Fruit fly (Drosophila melanogaster) whole organism, adult: ENCODE measurements around the gene CG4653.

Experiments
- CG11617 ChIP-seq: fragments of 200-800 bp; sonication (Bioruptor generic); optimal IDR thresholded peaks from 2 replicates; lab custom pipeline; 2017; ENCODE audit warnings: mild to moderate bottlenecking, missing biosample characterization, missing genetic modification reagents, missing genetic modification characterization
- CG12768 ChIP-seq: fragments of 200-800 bp; sonication (Bioruptor generic); optimal IDR thresholded peaks from 2 replicates; lab custom pipeline; 2017; ENCODE audit warnings: missing biosample characterization, missing genetic modification characterization, mild to moderate bottlenecking, moderate library complexity, missing genetic modification reagents
- CG14711 ChIP-seq: fragments of 200-800 bp; sonication (Bioruptor generic); optimal IDR thresholded peaks from 2 replicates; lab custom pipeline; 2018; ENCODE audit warnings: missing biosample characterization, mild to moderate bottlenecking, missing genetic modification characterization, moderate library complexity
- CG1620 ChIP-seq: fragments of 200-800 bp; sonication (Bioruptor generic); optimal IDR thresholded peaks from 2 replicates; lab custom pipeline; 2016; ENCODE audit warnings: missing biosample characterization, missing genetic modification characterization
- CG33017 ChIP-seq: fragments of 200-800 bp; sonication (Bioruptor generic); optimal IDR thresholded peaks from 2 replicates; lab custom pipeline; 2018; ENCODE audit warnings: missing biosample characterization, mild to moderate bottlenecking, missing genetic modification characterization, moderate library complexity
- CG5204 ChIP-seq: fragments of 200-800 bp; sonication (Bioruptor generic); optimal IDR thresholded peaks from 2 replicates; lab custom pipeline; 2016; ENCODE audit warnings: missing biosample characterization, missing genetic modification characterization
- CG7045 ChIP-seq: fragments of 200-800 bp; sonication (Bioruptor generic); optimal IDR thresholded peaks from 2 replicates; lab custom pipeline; 2017; ENCODE audit warnings: missing biosample characterization, mild to moderate bottlenecking, missing genetic modification characterization
- CG7101 ChIP-seq: fragments of 200-800 bp; sonication (Bioruptor generic); optimal IDR thresholded peaks from 2 replicates; lab custom pipeline; 2018; ENCODE audit warnings: missing biosample characterization, mild to moderate bottlenecking, missing genetic modification characterization, moderate library complexity
- Clk ChIP-seq: fragments of 200-800 bp; sonication (Bioruptor generic); optimal IDR thresholded peaks from 2 replicates; lab custom pipeline; 2017; ENCODE audit warnings: missing biosample characterization, missing genetic modification characterization
- Crg-1 ChIP-seq: fragments of 200-800 bp; sonication (Bioruptor generic); optimal IDR thresholded peaks from 2 replicates; lab custom pipeline; 2016; ENCODE audit warnings: missing biosample characterization, missing genetic modification characterization
- Hr96 ChIP-seq: fragments of 200-800 bp; sonication (Bioruptor generic); optimal IDR thresholded peaks from 2 replicates; lab custom pipeline; 2016; ENCODE audit warnings: missing biosample characterization, missing genetic modification characterization
- Mnt ChIP-seq: fragments of 200-800 bp; sonication (Bioruptor generic); optimal IDR thresholded peaks from 2 replicates; lab custom pipeline; 2016; ENCODE audit warnings: missing biosample characterization, mild to moderate bottlenecking, missing genetic modification characterization
- bab1 ChIP-seq: fragments of 200-800 bp; sonication (Bioruptor generic); optimal IDR thresholded peaks from 3 replicates; lab custom pipeline; 2019; ENCODE audit warnings: missing biosample characterization, mild to moderate bottlenecking, missing genetic modification characterization, moderate library complexity
- cic ChIP-seq: fragments of 200-800 bp; sonication (Bioruptor generic); optimal IDR thresholded peaks from 2 replicates; lab custom pipeline; 2017; ENCODE audit warnings: missing biosample characterization, mild to moderate bottlenecking, missing genetic modification characterization, moderate library complexity
- cnc ChIP-seq, 2 experiments: fragments of >200 bp; optimal IDR thresholded peaks; 2 replicates each; lab custom pipeline; 2017
- kay ChIP-seq: fragments of 200-800 bp; sonication (Bioruptor generic); peaks from one replicate; lab custom pipeline; 2016; ENCODE audit warnings: missing biosample characterization, missing genetic modification characterization, borderline replicate concordance
- ovo ChIP-seq: fragments of 200-800 bp; sonication (Bioruptor generic); optimal IDR thresholded peaks from 2 replicates; lab custom pipeline; 2016; ENCODE audit warnings: missing biosample characterization, missing genetic modification characterization
- pad ChIP-seq: fragments of 200-800 bp; sonication (Bioruptor generic); optimal IDR thresholded peaks from 3 replicates; lab custom pipeline; 2017; ENCODE audit warnings: missing biosample characterization, missing genetic modification characterization, mild to moderate bottlenecking, moderate library complexity, missing genetic modification reagents
- tj ChIP-seq: fragments of 200-800 bp; sonication (Bioruptor generic); optimal IDR thresholded peaks from 3 replicates; lab custom pipeline; 2017; ENCODE audit warnings: missing biosample characterization, mild to moderate bottlenecking, missing genetic modification characterization, moderate library complexity
- toe ChIP-seq: fragments of 200-800 bp; sonication (Bioruptor generic); optimal IDR thresholded peaks from 2 replicates; lab custom pipeline; 2016; ENCODE audit warnings: missing biosample characterization, missing genetic modification characterization

Gene CG4653

DNA sequence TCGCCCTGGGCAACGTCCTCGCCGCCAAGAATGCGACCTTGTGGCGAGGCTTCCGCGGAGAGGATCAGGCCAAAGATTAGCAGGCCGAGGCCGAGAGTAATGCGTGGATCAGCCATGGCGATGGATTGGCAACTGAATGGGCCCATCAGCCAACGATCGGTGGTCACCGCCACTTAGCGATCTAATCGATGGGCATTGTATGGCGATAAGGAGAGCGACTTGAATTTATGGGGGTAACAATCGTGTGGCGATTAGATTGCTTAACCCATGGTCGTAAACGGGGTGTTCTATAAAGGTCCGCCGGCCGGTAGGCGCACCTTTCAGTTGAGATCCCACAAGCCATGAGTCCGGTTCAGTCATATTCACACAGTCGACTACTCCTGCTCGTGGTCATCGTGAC is at the start of gene CG4653, which contains the start of gene CG9673:
Gene CG4653, plus strand, starts transcription at position 335 of the 400 bp plus-strand sequence.
Gene CG9673, minus strand, starts transcription at position 138 of the 400 bp plus-strand sequence.
- TF ChIP-seq CG11617 = no peak
- no peak for TF ChIP-seq Crg-1 (GFP tag; lab: Kevin White, UChicago)
- TF ChIP-seq Hr96 (GFP tag; lab: Kevin White, UChicago) = no peak
- TF ChIP-seq kay = no peak
- TF ChIP-seq ovo (GFP tag; lab: Kevin White, UChicago) = no peak
- TF ChIP-seq CG14711 = no peak
- peak; percentile 23 for TF ChIP-seq cic
- TF ChIP-seq Clk (GFP tag; lab: Kevin White, UChicago) = no peak
- TF ChIP-seq cnc (optimal IDR thresholded peaks at IDR 0.05; lab: Kevin White, UChicago) = no peak
- no peak for TF ChIP-seq pad (GFP tag; lab: Kevin White, UChicago)
- no peak for TF ChIP-seq toe (GFP tag; lab: Kevin White, UChicago)
- no peak for TF ChIP-seq tj (GFP tag; lab: Kevin White, UChicago)
- TF ChIP-seq Mnt = peak; percentile 34

DNA sequence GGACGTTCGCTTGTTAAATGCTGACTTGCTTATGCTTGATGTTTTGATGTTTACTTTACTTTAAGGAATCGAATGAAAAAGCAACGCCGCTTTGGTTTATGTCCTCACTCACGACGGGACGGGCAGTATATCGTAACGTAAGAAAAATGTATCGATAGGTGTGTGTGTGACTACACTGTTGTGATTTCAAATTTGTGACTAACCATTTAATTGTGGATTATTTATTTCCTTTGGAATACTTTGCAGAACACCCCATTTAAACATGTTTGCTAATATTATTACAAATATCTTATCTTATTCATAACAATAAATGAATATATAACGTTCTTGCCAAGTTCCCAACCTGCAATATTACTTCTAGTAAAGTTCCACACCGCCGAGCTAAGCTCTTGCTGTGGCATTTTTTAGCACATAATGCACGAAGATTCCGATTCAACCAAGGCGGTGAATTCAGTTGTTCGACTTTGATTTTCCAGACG is 48.9 kb upstream of the CG4653 start, which contains the start of the genes Nemp and r:
Gene Nemp, minus strand, starts transcription at position 85 of the 479 bp plus-strand sequence.
Gene r, plus strand, starts transcription at position 429 of the 479 bp plus-strand sequence.
- TF ChIP-seq Clk (GFP tag; lab: Kevin White, UChicago) (no peak), tj (GFP tag; lab: Kevin White, UChicago) (peak; percentile 44)

DNA sequence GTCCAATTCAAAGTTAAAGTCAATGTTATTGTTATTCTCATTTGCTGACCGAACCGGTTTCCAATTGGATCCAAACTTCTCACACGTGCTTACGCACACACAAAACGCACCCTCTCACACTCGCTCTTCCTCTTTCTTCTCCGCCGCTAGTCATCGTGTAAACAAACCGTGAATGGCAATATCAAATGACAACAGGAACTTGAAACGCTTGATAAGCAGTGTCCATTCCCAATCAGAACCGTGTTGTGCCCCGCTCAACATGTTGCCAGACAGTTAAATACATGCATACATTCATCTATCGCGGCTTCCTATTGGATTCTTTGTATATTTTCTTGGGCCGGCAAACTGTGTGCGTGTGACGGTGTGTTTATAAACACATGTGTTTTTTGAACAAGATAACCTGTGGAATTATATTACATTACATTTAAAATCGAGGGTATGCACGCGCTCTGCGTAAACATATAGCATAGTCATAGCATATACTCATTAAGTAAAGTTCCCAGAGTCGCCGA is 48.1 kb upstream of the CG4653 start:
- TF ChIP-seq bab1 (GFP tag; lab: Kevin White, UChicago) (peak; percentile 9), cnc (optimal IDR thresholded peaks at IDR 0.05; lab: Kevin White, UChicago) (peak; percentile 43 to 44), CG12768 (GFP tag; lab: Kevin White, UChicago) (no peak), toe (GFP tag; lab: Kevin White, UChicago) (no peak), CG7045 (GFP tag; lab: Kevin White, UChicago) (no peak), Clk (GFP tag; lab: Kevin White, UChicago) (no peak), CG7101 (tag; lab: Kevin White, UChicago) (peak; percentile 4), kay (no peak), CG1620 (no peak), Hr96 (GFP tag; lab: Kevin White, UChicago) (no peak), CG11617 (no peak), ovo (GFP tag; lab: Kevin White, UChicago) (peak; percentile 73), pad (GFP tag; lab: Kevin White, UChicago) (peak; percentile 5), Crg-1 (GFP tag; lab: Kevin White, UChicago) (no peak), CG5204 (GFP tag; lab: Kevin White, UChicago) (no peak), CG33017 (tag; lab: Kevin White, UChicago) (no peak), CG14711 (no peak), Mnt (peak; percentile 96), cic (peak; percentile 98), tj (GFP tag; lab: Kevin White, UChicago) (peak; percentile 82)

DNA sequence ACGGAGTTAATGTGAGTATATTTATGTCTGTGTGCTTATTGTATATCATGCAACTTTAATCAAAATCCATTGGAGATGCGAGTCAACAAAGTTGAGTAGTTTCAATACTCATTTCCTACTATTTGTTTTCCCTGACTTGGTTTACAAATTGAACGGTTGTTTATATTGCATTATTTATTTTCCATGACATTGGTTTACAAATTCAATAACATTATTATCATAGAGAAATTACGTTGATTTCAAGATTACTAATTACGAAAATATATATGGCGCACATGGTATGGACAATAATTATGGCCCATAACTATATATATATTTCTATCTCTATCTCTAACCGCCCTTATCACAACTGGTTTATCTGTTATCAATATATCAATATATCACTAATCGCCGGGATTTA is 43.2 kb upstream of the CG4653 start:
- no peak for TF ChIP-seq CG5204 (GFP tag; lab: Kevin White, UChicago)
- TF ChIP-seq cic = no peak
- TF ChIP-seq CG12768 (GFP tag; lab: Kevin White, UChicago) = no peak
- TF ChIP-seq CG14711 = no peak
- TF ChIP-seq bab1 (GFP tag; lab: Kevin White, UChicago) = no peak
- no peak for TF ChIP-seq CG11617
- no peak for TF ChIP-seq CG33017 (tag; lab: Kevin White, UChicago)
- no peak for TF ChIP-seq ovo (GFP tag; lab: Kevin White, UChicago)
- no peak for TF ChIP-seq CG7101 (tag; lab: Kevin White, UChicago)
- TF ChIP-seq Hr96 (GFP tag; lab: Kevin White, UChicago) = no peak
- no peak for TF ChIP-seq tj (GFP tag; lab: Kevin White, UChicago)

DNA sequence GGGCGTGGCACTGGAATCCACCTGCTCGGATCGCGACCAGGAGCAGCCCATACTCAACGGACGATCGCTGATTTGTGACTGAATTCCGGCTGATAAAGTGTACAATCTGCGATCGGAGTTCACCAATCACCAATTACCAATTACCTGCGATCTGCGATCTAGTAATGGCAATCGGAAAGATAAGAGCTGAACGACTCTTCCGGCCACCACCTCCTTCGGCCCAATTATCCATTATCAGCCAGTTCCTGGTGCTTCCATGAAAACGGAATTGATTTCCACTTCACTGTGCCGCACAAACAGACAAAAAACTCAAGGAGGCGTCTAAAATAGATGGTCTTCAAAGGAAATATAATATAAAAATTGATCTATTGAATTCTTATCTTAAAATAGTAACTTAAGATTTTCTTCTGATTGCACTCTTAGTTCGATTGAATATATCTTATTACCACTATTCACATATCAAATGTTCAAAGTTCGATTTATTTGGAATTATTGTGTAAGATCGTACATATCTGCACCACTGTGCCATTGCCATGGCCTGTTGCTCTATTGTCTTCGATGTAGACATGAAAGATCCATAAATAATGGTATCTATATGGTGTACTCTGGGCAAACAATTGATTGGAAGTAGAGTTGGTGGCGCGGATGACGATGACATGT is 39.3 kb upstream of the CG4653 start, which contains the start of gene CG15865:
Gene CG15865, minus strand, starts transcription at position 51 of the 660 bp plus-strand sequence.
- TF ChIP-seq Hr96 (GFP tag; lab: Kevin White, UChicago) (peak; percentile 3), Crg-1 (GFP tag; lab: Kevin White, UChicago) (no peak)

DNA sequence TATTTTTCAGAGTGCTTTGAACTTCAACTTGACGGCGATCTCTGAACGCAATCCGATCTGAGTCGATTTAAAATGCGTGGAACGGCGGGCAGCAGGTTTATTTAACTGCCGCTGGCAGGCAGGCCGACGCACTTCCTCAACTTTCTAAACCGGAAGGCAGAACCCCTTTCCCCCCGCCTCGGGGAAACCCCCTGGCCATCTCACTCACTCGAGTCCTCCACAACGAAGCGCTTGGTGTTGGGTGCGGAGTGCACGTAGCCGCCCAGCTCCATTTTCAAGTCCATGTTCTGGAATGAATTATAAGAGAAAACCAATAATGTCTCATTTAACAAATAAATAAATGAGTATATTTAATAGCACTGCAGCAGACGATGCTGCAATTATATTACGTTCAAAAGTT is 34.0 kb upstream of the CG4653 start:
- TF ChIP-seq CG5204 (GFP tag; lab: Kevin White, UChicago) = no peak
- TF ChIP-seq cic = no peak
- no peak for TF ChIP-seq CG33017 (tag; lab: Kevin White, UChicago)
- no peak for TF ChIP-seq bab1 (GFP tag; lab: Kevin White, UChicago)
- TF ChIP-seq kay = no peak
- no peak for TF ChIP-seq Hr96 (GFP tag; lab: Kevin White, UChicago)
- TF ChIP-seq cnc (optimal IDR thresholded peaks at IDR 0.05; lab: Kevin White, UChicago) = no peak
- no peak for TF ChIP-seq Mnt
- TF ChIP-seq CG7101 (tag; lab: Kevin White, UChicago) = no peak
- no peak for TF ChIP-seq Clk (GFP tag; lab: Kevin White, UChicago)
- no peak for TF ChIP-seq Crg-1 (GFP tag; lab: Kevin White, UChicago)
